Fruit fly (Drosophila melanogaster) whole organism, embryonic: ENCODE measurements around the gene CG1632.

Experiments
- B-H2 ChIP-seq: fragments of 200-800 bp; sonication (Bioruptor generic); optimal IDR thresholded peaks from 2 replicates; lab custom pipeline; 2018; ENCODE audit warnings: missing biosample characterization, mild to moderate bottlenecking, missing genetic modification characterization
- CG11723 ChIP-seq: fragments of 200-800 bp; sonication (Bioruptor generic); optimal IDR thresholded peaks from 2 replicates; lab custom pipeline; 2017; ENCODE audit warnings: missing biosample characterization, mild to moderate bottlenecking, missing genetic modification characterization
- CG12219 ChIP-seq: fragments of 200-800 bp; sonication (Bioruptor generic); optimal IDR thresholded peaks from 3 replicates; lab custom pipeline; 2018; ENCODE audit warnings: missing biosample characterization, mild to moderate bottlenecking, missing genetic modification characterization
- CG13424 ChIP-seq: fragments of 200-800 bp; sonication (Bioruptor generic); optimal IDR thresholded peaks from 2 replicates; lab custom pipeline; 2019; ENCODE audit warnings: missing biosample characterization, mild to moderate bottlenecking, missing genetic modification characterization, moderate library complexity
- CG15269 ChIP-seq: fragments of 200-800 bp; sonication (Bioruptor generic); optimal IDR thresholded peaks from 2 replicates; lab custom pipeline; 2018; ENCODE audit warnings: missing biosample characterization, mild to moderate bottlenecking, missing genetic modification characterization, moderate library complexity
- CG1603 ChIP-seq: fragments of 200-800 bp; sonication (Bioruptor generic); optimal IDR thresholded peaks from 2 replicates; lab custom pipeline; 2019; ENCODE audit warnings: missing biosample characterization, mild to moderate bottlenecking, missing genetic modification characterization, moderate library complexity
- CG16815 ChIP-seq: fragments of 200-800 bp; sonication (Bioruptor generic); optimal IDR thresholded peaks from 3 replicates; lab custom pipeline; 2017; ENCODE audit warnings: missing biosample characterization, mild to moderate bottlenecking, missing genetic modification characterization
- CG17385 ChIP-seq: fragments of 200-800 bp; sonication (Bioruptor generic); optimal IDR thresholded peaks from 3 replicates; lab custom pipeline; 2018; ENCODE audit warnings: missing biosample characterization, mild to moderate bottlenecking, missing genetic modification characterization
- CG17612 ChIP-seq: fragments of 200-800 bp; sonication (Bioruptor generic); IDR thresholded peaks from 2 replicates; pipeline ENCODE4 v1.3.6; 2022; ENCODE audit warnings: missing biosample characterization, missing genetic modification characterization
- CG30403 ChIP-seq: fragments of 200-800 bp; sonication (Bioruptor generic); optimal IDR thresholded peaks from 3 replicates; lab custom pipeline; 2016; ENCODE audit warnings: missing biosample characterization, missing genetic modification characterization
- CG3163 ChIP-seq: fragments of 200-800 bp; sonication (Bioruptor generic); optimal IDR thresholded peaks from 3 replicates; lab custom pipeline; 2016; ENCODE audit warnings: missing biosample characterization, missing genetic modification characterization
- CG6689 ChIP-seq: fragments of 200-800 bp; sonication (Bioruptor generic); IDR thresholded peaks from 2 replicates; pipeline ENCODE4 v1.3.6; 2022; ENCODE audit warnings: missing biosample characterization, missing genetic modification characterization
- CG7357 ChIP-seq: fragments of 200-800 bp; sonication (Bioruptor generic); IDR thresholded peaks from 3 replicates; pipeline ENCODE4 v1.3.6; 2022; ENCODE audit warnings: missing biosample characterization, missing genetic modification characterization
- CG8290 ChIP-seq, 3 experiments: fragments of 200-800 bp; sonication (Bioruptor generic); optimal IDR thresholded peaks; 2 replicates each; lab custom pipeline; 2016 to 2019; ENCODE audit warnings: missing biosample characterization in 3 of 3, missing genetic modification characterization in 3 of 3, mild to moderate bottlenecking in 2 of 3, moderate library complexity in 1 of 3
- CG9215 ChIP-seq: fragments of 200-800 bp; sonication (Bioruptor generic); IDR thresholded peaks from 2 replicates; pipeline ENCODE4 v1.3.6; 2022; ENCODE audit warnings: missing biosample characterization, missing genetic modification characterization
- CG9876 ChIP-seq: fragments of 200-800 bp; sonication (Bioruptor generic); optimal IDR thresholded peaks from 2 replicates; lab custom pipeline; 2016; ENCODE audit warnings: missing biosample characterization, missing genetic modification characterization
- ERR ChIP-seq: fragments of 200-800 bp; sonication (Bioruptor generic); optimal IDR thresholded peaks from 2 replicates; lab custom pipeline; 2016; ENCODE audit warnings: missing biosample characterization, missing genetic modification characterization
- Hand ChIP-seq: fragments of 200-800 bp; sonication (Bioruptor generic); optimal IDR thresholded peaks from 2 replicates; lab custom pipeline; 2017; ENCODE audit warnings: mild to moderate bottlenecking, missing biosample characterization, missing genetic modification reagents, missing genetic modification characterization
- HmgZ ChIP-seq: fragments of 200-800 bp; sonication (Bioruptor generic); optimal IDR thresholded peaks from 2 replicates; lab custom pipeline; 2018; ENCODE audit warnings: missing biosample characterization, mild to moderate bottlenecking, missing genetic modification characterization
- Hr39 ChIP-seq: fragments of >200 bp; optimal IDR thresholded peaks from 2 replicates; lab custom pipeline; 2017
- Hr51 ChIP-seq, 2 experiments: fragments of 200-800 bp; sonication (Bioruptor generic); optimal IDR thresholded peaks; 2 replicates in 1 of 2; 3 replicates in 1 of 2; lab custom pipeline; 2016 to 2018; ENCODE audit warnings: missing biosample characterization in 2 of 2, missing genetic modification characterization in 2 of 2, mild to moderate bottlenecking in 1 of 2, moderate library complexity in 1 of 2
- Hr78 ChIP-seq, 2 experiments: fragments of 200-800 bp in 1 of 2; fragments of >200 bp in 1 of 2; sonication (Bioruptor generic) in 1 of 2; optimal IDR thresholded peaks; 2 replicates each; lab custom pipeline; 2017 to 2019; ENCODE audit warnings: missing biosample characterization in 2 of 2, missing genetic modification characterization in 2 of 2, mild to moderate bottlenecking in 1 of 2, moderate library complexity in 1 of 2
- MESR4 ChIP-seq: fragments of 200-800 bp; sonication (Bioruptor generic); optimal IDR thresholded peaks from 2 replicates; lab custom pipeline; 2018; ENCODE audit warnings: missing biosample characterization, mild to moderate bottlenecking, missing genetic modification characterization, moderate library complexity
- Med ChIP-seq: fragments of 200-800 bp; sonication (Bioruptor generic); peaks from one replicate; lab custom pipeline; 2016; ENCODE audit warnings: missing biosample characterization, missing genetic modification characterization, mild to moderate bottlenecking, inconsistent platforms, moderate library complexity
- Sox102F ChIP-seq: fragments of 200-800 bp; sonication (Bioruptor generic); optimal IDR thresholded peaks from 2 replicates; lab custom pipeline; 2018; ENCODE audit warnings: missing biosample characterization, mild to moderate bottlenecking, missing genetic modification characterization, moderate library complexity
- Xrp1 ChIP-seq: fragments of 200-800 bp; sonication (Bioruptor generic); IDR thresholded peaks from 2 replicates; pipeline ENCODE4 v1.3.6; 2022; ENCODE audit warnings: missing biosample characterization, missing genetic modification characterization
- bsh ChIP-seq, 2 experiments: fragments of 200-800 bp; sonication (Bioruptor generic); optimal IDR thresholded peaks; 2 replicates each; lab custom pipeline; 2017 to 2018; ENCODE audit warnings: mild to moderate bottlenecking in 2 of 2, missing biosample characterization in 2 of 2, missing genetic modification characterization in 2 of 2, moderate library complexity in 1 of 2
- chif ChIP-seq, 2 experiments: fragments of 200-800 bp; sonication (Bioruptor generic); optimal IDR thresholded peaks; 3 replicates each; lab custom pipeline; 2016; ENCODE audit warnings: missing biosample characterization in 2 of 2, missing genetic modification characterization in 2 of 2
- crol ChIP-seq: fragments of 200-800 bp; sonication (Bioruptor generic); IDR thresholded peaks from 2 replicates; pipeline ENCODE4 v1.3.6; 2022; ENCODE audit warnings: missing biosample characterization, missing genetic modification characterization
- dmrt99B ChIP-seq: fragments of 200-800 bp; sonication (Bioruptor generic); optimal IDR thresholded peaks from 2 replicates; lab custom pipeline; 2018; ENCODE audit warnings: missing biosample characterization, mild to moderate bottlenecking, missing genetic modification characterization, moderate library complexity
- dysf ChIP-seq: fragments of 200-800 bp; sonication (Bioruptor generic); IDR thresholded peaks from 3 replicates; pipeline ENCODE4 v1.3.6; 2022; ENCODE audit warnings: missing biosample characterization, missing genetic modification characterization
- gce ChIP-seq: fragments of 200-800 bp; sonication (Bioruptor generic); IDR thresholded peaks from 3 replicates; pipeline ENCODE4 v1.3.6; 2022; ENCODE audit warnings: missing biosample characterization, missing genetic modification characterization
- nmo ChIP-seq: fragments of 200-800 bp; sonication (Bioruptor generic); optimal IDR thresholded peaks from 2 replicates; lab custom pipeline; 2018; ENCODE audit warnings: missing biosample characterization, mild to moderate bottlenecking, missing genetic modification characterization, moderate library complexity
- pan ChIP-seq, 4 experiments: fragments of >200 bp in 3 of 4; fragments of 200-800 bp in 1 of 4; sonication (Bioruptor generic) in 1 of 4; optimal IDR thresholded peaks in 3 of 4; IDR thresholded peaks in 1 of 4; 2 replicates each; pipeline versions ENCODE4 v1.3.6 to Lab custom; 2017 to 2022; ENCODE audit warnings: missing biosample characterization in 2 of 4, missing genetic modification characterization in 2 of 4, mixed read lengths in 1 of 4
- phol ChIP-seq: fragments of 200-800 bp; sonication (Bioruptor generic); optimal IDR thresholded peaks from 3 replicates; lab custom pipeline; 2018; ENCODE audit warnings: missing biosample characterization, mild to moderate bottlenecking, missing genetic modification characterization, moderate library complexity
- ranshi ChIP-seq: fragments of 200-800 bp; sonication (Bioruptor generic); IDR thresholded peaks from 2 replicates; pipeline ENCODE4 v1.3.6; 2022; ENCODE audit warnings: missing biosample characterization, missing genetic modification characterization
- ro ChIP-seq: fragments of 200-800 bp; sonication (Bioruptor generic); IDR thresholded peaks from 2 replicates; pipeline ENCODE4 v1.3.6; 2022; ENCODE audit warnings: missing biosample characterization, missing genetic modification characterization
- row ChIP-seq: fragments of 200-800 bp; sonication (Bioruptor generic); IDR thresholded peaks from 3 replicates; pipeline ENCODE4 v1.3.6; 2022; ENCODE audit warnings: missing biosample characterization, missing genetic modification characterization
- sens ChIP-seq: fragments of 200-800 bp; sonication (Bioruptor generic); peaks from one replicate; lab custom pipeline; 2016; ENCODE audit warnings: missing biosample characterization, missing genetic modification characterization
- sisA ChIP-seq: fragments of 200-800 bp; sonication (Bioruptor generic); IDR thresholded peaks from 2 replicates; pipeline ENCODE4 v1.3.6; 2022; ENCODE audit warnings: missing biosample characterization, missing genetic modification characterization
- tap ChIP-seq: fragments of 200-800 bp; optimal IDR thresholded peaks from 3 replicates; lab custom pipeline; 2019; ENCODE audit warnings: missing biosample characterization, mild to moderate bottlenecking, missing genetic modification characterization, moderate library complexity
- tgo ChIP-seq: fragments of 200-800 bp; sonication (Bioruptor generic); IDR thresholded peaks from 3 replicates; pipeline ENCODE4 v1.3.6; 2022; ENCODE audit warnings: missing biosample characterization, missing genetic modification characterization
- ttk ChIP-seq: fragments of 200-800 bp; sonication (Bioruptor generic); IDR thresholded peaks from 2 replicates; pipeline ENCODE4 v2.1.2; 2022; ENCODE audit warnings: missing biosample characterization, missing genetic modification characterization
- vvl ChIP-seq: fragments of 200-800 bp; sonication (Bioruptor generic); IDR thresholded peaks from 2 replicates; pipeline ENCODE4 v1.3.6; 2022; ENCODE audit warnings: missing biosample characterization, missing genetic modification characterization
- zen ChIP-seq: fragments of 200-800 bp; sonication (Bioruptor generic); optimal IDR thresholded peaks from 3 replicates; lab custom pipeline; 2018; ENCODE audit warnings: missing biosample characterization, mild to moderate bottlenecking, missing genetic modification characterization, moderate library complexity

The CG1632 gene

DNA sequence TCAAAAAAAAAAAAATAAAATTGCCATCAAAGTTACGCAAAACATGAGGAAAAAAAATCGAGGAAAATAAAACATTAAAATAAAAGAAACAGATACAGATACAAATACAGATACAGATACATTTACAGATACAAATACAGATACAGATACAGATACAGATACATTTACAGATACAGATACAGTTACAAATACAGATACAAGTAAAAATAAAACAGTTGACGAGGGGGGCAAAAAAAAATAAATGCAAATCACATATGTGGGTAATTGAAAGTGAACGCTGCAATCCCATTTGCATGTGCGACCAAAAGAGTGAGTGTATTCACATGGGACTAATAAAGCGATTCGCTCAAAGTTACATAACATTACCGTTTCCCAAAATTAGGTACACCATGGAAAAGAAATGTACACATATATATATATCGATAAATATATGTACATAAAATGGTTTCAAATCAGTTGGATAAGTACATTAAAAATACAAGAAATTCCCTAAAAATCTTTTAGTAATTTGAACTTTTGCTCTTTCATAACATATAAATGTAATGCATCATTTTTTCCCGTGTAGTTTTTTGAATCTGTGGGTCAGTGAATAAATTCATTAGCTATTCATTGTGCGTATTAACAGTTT is 46.7 kb upstream of the CG1632 start (continued):
- no peak for TF ChIP-seq CG3163 (GFP tag; lab: Kevin White, UChicago)
- peak; percentile 30 for TF ChIP-seq tap
- TF ChIP-seq CG30403 (GFP tag; lab: Kevin White, UChicago) = peak; percentile 25
- peak; percentile 23 for TF ChIP-seq CG17385 (GFP tag; lab: Kevin White, UChicago)

DNA sequence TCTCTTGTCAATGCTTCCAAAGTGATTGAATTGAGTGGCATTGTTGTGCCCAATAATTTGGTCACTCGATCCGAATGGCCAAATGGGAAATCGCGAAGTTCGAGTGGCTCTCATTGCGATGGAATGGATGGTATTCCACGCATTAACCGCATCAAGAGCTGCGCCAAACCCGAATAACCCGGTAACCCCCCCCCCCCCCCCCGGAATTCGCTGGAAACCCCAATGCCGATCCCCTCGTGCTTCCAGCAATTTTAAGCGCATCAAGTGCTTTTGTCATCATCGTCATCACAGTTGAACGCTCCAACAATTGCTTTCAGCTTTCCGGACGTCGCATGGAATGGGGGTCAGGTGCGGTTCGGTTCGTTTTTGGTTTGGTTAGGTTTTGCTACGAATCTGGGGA is 45.9 kb upstream of the CG1632 start:
- no peak for TF ChIP-seq ERR (GFP tag; lab: Kevin White, UChicago)
- TF ChIP-seq B-H2 (GFP tag; lab: Kevin White, UChicago) = no peak
- TF ChIP-seq Hr39 (lab: Kevin White, UChicago) = peak; percentile 65
- TF ChIP-seq dmrt99B = no peak
- 0 out of 2 replicates have a peak, but pooled peaks have one; percentile 16 for TF ChIP-seq crol (GFP tag; lab: Robert Waterston, UW)
- no peak for TF ChIP-seq MESR4 (GFP tag; lab: Kevin White, UChicago)

DNA sequence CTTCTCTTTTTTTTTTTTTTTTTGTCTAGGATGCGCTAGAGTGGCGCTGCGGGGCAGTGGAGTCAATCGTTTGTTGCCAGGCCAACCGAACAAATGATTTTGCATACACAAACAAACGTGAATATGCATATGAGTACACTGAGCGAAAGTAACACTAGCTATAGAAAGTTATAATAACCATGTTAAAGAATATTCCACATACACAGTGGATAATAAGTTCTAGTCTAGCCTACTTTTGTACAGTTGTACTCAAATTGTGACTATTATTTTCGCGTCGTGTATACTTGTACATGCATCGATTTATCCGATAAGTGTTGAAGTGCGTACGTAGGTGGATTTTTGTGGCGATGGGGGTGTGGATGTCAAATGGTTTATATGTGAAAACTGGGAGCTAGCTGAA is 45.4 kb upstream of the CG1632 start:
- TF ChIP-seq CG6689 (GFP tag; lab: Robert Waterston, UW) (0 out of 2 replicates have a peak, but pooled peaks have one; percentile 20), dmrt99B (peak; percentile 30), CG8290 (GFP tag; optimal IDR thresholded peaks at IDR 0.05; lab: Kevin White, UChicago) (no peak), CG8290 (tag; optimal IDR thresholded peaks at IDR 0.05; lab: Kevin White, UChicago) (peak in 1 of 2 experiments; percentile 53), vvl (peak; percentile 54), tgo (0 out of 3 replicates have a peak, but pooled peaks have one; percentile 15), Sox102F (GFP tag; lab: Kevin White, UChicago) (peak; percentile 45), Xrp1 (GFP tag; lab: Robert Waterston, UW) (0 out of 2 replicates have a peak, but pooled peaks have one; percentile 13), zen (tag; lab: Kevin White, UChicago) (no peak), row (peak; percentile 12; the same call in 1 of the 3 replicates), bsh (GFP tag; optimal IDR thresholded peaks at IDR 0.05; lab: Kevin White, UChicago) (peak in 1 of 2 experiments; percentile 6), CG17612 (GFP tag; lab: Robert Waterston, UW) (peak; percentile 56; the same call in 1 of the 2 replicates), CG9215 (GFP tag; lab: Robert Waterston, UW) (no peak), CG7357 (GFP tag; lab: Robert Waterston, UW) (no peak), CG12219 (GFP tag; lab: Kevin White, UChicago) (no peak), CG13424 (tag; lab: Kevin White, UChicago) (peak; percentile 2), sisA (0 out of 2 replicates have a peak, but pooled peaks have one; percentile 8), Hr51 (GFP tag; optimal IDR thresholded peaks at IDR 0.05; lab: Kevin White, UChicago) (peak in 1 of 2 experiments; percentile 34), ttk (GFP tag; lab: Robert Waterston, UW) (0 out of 2 replicates have a peak, but pooled peaks have one; percentile 41), phol (tag; lab: Kevin White, UChicago) (no peak), pan (optimal IDR thresholded peaks at IDR 0.05; lab: Kevin White, UChicago) (no peak), pan (GFP tag; optimal IDR thresholded peaks at IDR 0.05 in 1 of 2, IDR thresholded peaks at IDR 0.05 in 1 of 2) (peak in 1 of 2 experiments; percentile 21), Hand (no peak), CG1603 (tag; lab: Kevin White, UChicago) (peak; percentile 54), sens (GFP tag; lab: Kevin White, UChicago) (peak; percentile 60), CG9876 (GFP tag; lab: Kevin White, UChicago) (no peak), dysf (GFP tag; lab: Robert Waterston, UW) (0 out of 3 replicates have a peak, but pooled peaks have one; percentile 30), Hr78 (GFP tag; optimal IDR thresholded peaks at IDR 0.05; lab: Kevin White, UChicago) (no peak), ranshi (GFP tag; lab: Robert Waterston, UW) (no peak), ro (GFP tag; lab: Robert Waterston, UW) (no peak), Med (GFP tag; lab: Kevin White, UChicago) (peak; percentile 58), HmgZ (tag; lab: Kevin White, UChicago) (no peak), CG16815 (GFP tag; lab: Kevin White, UChicago) (no peak), gce (GFP tag; lab: Robert Waterston, UW) (no peak), CG11723 (GFP tag; lab: Kevin White, UChicago) (no peak), CG15269 (tag; lab: Kevin White, UChicago) (no peak), chif (GFP tag; optimal IDR thresholded peaks at IDR 0.05; lab: Kevin White, UChicago) (no peak), nmo (GFP tag; lab: Kevin White, UChicago) (no peak)
